Fruit fly (Drosophila melanogaster) whole organism, embryonic: ENCODE results near the gene CG33647.
A peak's percentile ranks its signal among the peaks of the same experiment; 100 is the strongest.

ENCODE experiments used
- Aef1 ChIP-seq: fragments of 200-800 bp; sonication (Bioruptor generic); IDR thresholded peaks from 3 replicates; pipeline ENCODE4 v1.3.6; 2022; ENCODE audit warnings: missing biosample characterization, missing genetic modification characterization
- Bgb ChIP-seq: fragments of 200-800 bp; sonication (Bioruptor generic); IDR thresholded peaks from 2 replicates; pipeline ENCODE4 v1.3.6; 2022; ENCODE audit warnings: missing biosample characterization, missing genetic modification characterization; ENCODE audit not compliant: partially characterized antibody
- CG10147 ChIP-seq: fragments of 200-800 bp; sonication (Bioruptor generic); optimal IDR thresholded peaks from 2 replicates; lab custom pipeline; 2019; ENCODE audit warnings: missing biosample characterization, mild to moderate bottlenecking, missing genetic modification characterization, moderate library complexity
- CG10565 ChIP-seq: fragments of 200-800 bp; sonication (Bioruptor generic); optimal IDR thresholded peaks from 3 replicates; lab custom pipeline; 2016; ENCODE audit warnings: missing biosample characterization, mild to moderate bottlenecking, missing genetic modification characterization
- CG13775 ChIP-seq: fragments of 200-800 bp; sonication (Bioruptor generic); optimal IDR thresholded peaks from 3 replicates; lab custom pipeline; 2017; ENCODE audit warnings: missing biosample characterization, mild to moderate bottlenecking, missing genetic modification characterization
- CG15479 ChIP-seq: fragments of 200-800 bp; sonication (Bioruptor generic); optimal IDR thresholded peaks from 3 replicates; lab custom pipeline; 2019; ENCODE audit warnings: missing biosample characterization, mild to moderate bottlenecking, missing genetic modification characterization, moderate library complexity
- CG15514 ChIP-seq: fragments of 200-800 bp; sonication (Bioruptor generic); optimal IDR thresholded peaks from 3 replicates; lab custom pipeline; 2017; ENCODE audit warnings: missing biosample characterization, missing genetic modification characterization, mild to moderate bottlenecking, moderate library complexity, missing genetic modification reagents
- CG1602 ChIP-seq: fragments of 200-800 bp; sonication (Bioruptor generic); optimal IDR thresholded peaks from 3 replicates; lab custom pipeline; 2016; ENCODE audit warnings: missing biosample characterization, missing genetic modification characterization
- CG17385 ChIP-seq: fragments of 200-800 bp; sonication (Bioruptor generic); optimal IDR thresholded peaks from 3 replicates; lab custom pipeline; 2018; ENCODE audit warnings: missing biosample characterization, mild to moderate bottlenecking, missing genetic modification characterization
- CG2712 ChIP-seq: fragments of 200-800 bp; optimal IDR thresholded peaks from 3 replicates; lab custom pipeline; 2019; ENCODE audit warnings: missing biosample characterization, mild to moderate bottlenecking, missing genetic modification characterization, moderate library complexity
- CG32532 ChIP-seq: fragments of 200-800 bp; sonication (Bioruptor generic); IDR thresholded peaks from 2 replicates; pipeline ENCODE4 v1.3.6; 2022; ENCODE audit warnings: missing biosample characterization, missing genetic modification characterization
- CG34422 ChIP-seq: fragments of 200-800 bp; sonication (Bioruptor generic); IDR thresholded peaks from 3 replicates; pipeline ENCODE4 v1.3.6; 2022; ENCODE audit warnings: missing biosample characterization, missing genetic modification characterization
- CG4617 ChIP-seq: fragments of 200-800 bp; sonication (Bioruptor generic); optimal IDR thresholded peaks from 3 replicates; lab custom pipeline; 2016; ENCODE audit warnings: missing biosample characterization, missing genetic modification characterization, borderline replicate concordance
- CG4854 ChIP-seq: fragments of 200-800 bp; sonication (Bioruptor generic); optimal IDR thresholded peaks from 2 replicates; lab custom pipeline; 2016; ENCODE audit warnings: missing biosample characterization, missing genetic modification characterization, inconsistent platforms
- CG7271 ChIP-seq: fragments of 200-800 bp; sonication (Bioruptor generic); optimal IDR thresholded peaks from 2 replicates; lab custom pipeline; 2018; ENCODE audit warnings: missing biosample characterization, mild to moderate bottlenecking, missing genetic modification characterization, moderate library complexity
- CG7372 ChIP-seq: fragments of 200-800 bp; sonication (Bioruptor generic); IDR thresholded peaks from 2 replicates; pipeline ENCODE4 v1.3.6; 2022; ENCODE audit warnings: missing biosample characterization, missing genetic modification characterization
- CG9932 ChIP-seq: fragments of 200-800 bp; sonication (Bioruptor generic); IDR thresholded peaks from 2 replicates; pipeline ENCODE4 v1.3.6; 2022; ENCODE audit warnings: missing biosample characterization, missing genetic modification characterization
- D19B ChIP-seq: fragments of 200-800 bp; sonication (Bioruptor generic); optimal IDR thresholded peaks from 2 replicates; lab custom pipeline; 2017; ENCODE audit warnings: missing biosample characterization, mild to moderate bottlenecking, missing genetic modification characterization
- Dbx ChIP-seq: fragments of 200-800 bp; sonication (Bioruptor generic); IDR thresholded peaks from 3 replicates; pipeline ENCODE4 v1.3.6; 2022; ENCODE audit warnings: missing biosample characterization, missing genetic modification characterization
- Drgx ChIP-seq: fragments of 200-800 bp; sonication (Bioruptor generic); IDR thresholded peaks from 2 replicates; pipeline ENCODE4 v1.3.6; 2022; ENCODE audit warnings: missing biosample characterization, missing genetic modification characterization
- ERR ChIP-seq: fragments of 200-800 bp; sonication (Bioruptor generic); optimal IDR thresholded peaks from 2 replicates; lab custom pipeline; 2016; ENCODE audit warnings: missing biosample characterization, missing genetic modification characterization
- Elba2 ChIP-seq: fragments of 200-800 bp; sonication (Bioruptor generic); optimal IDR thresholded peaks from 3 replicates; lab custom pipeline; 2016; ENCODE audit warnings: missing biosample characterization, missing genetic modification characterization
- Fer2 ChIP-seq: fragments of 200-800 bp; sonication (Bioruptor generic); optimal IDR thresholded peaks from 2 replicates; lab custom pipeline; 2018; ENCODE audit warnings: missing biosample characterization, mild to moderate bottlenecking, missing genetic modification characterization, moderate library complexity
- Hr78 ChIP-seq, 2 experiments: fragments of 200-800 bp in 1 of 2; fragments of >200 bp in 1 of 2; sonication (Bioruptor generic) in 1 of 2; optimal IDR thresholded peaks; 2 replicates each; lab custom pipeline; 2017 to 2019; ENCODE audit warnings: missing biosample characterization in 2 of 2, missing genetic modification characterization in 2 of 2, mild to moderate bottlenecking in 1 of 2, moderate library complexity in 1 of 2
- MBD-R2 ChIP-seq: fragments of 200-800 bp; sonication (Bioruptor generic); IDR thresholded peaks from 2 replicates; pipeline ENCODE4 v1.3.6; 2022; ENCODE audit warnings: missing biosample characterization, missing genetic modification characterization
- NFAT ChIP-seq: fragments of 200-800 bp; sonication (Bioruptor generic); IDR thresholded peaks from 2 replicates; pipeline ENCODE4 v1.3.6; 2022; ENCODE audit warnings: missing biosample characterization, missing genetic modification characterization
- NK7.1 ChIP-seq: fragments of 200-800 bp; sonication (Bioruptor generic); optimal IDR thresholded peaks from 3 replicates; lab custom pipeline; 2016; ENCODE audit warnings: missing biosample characterization, missing genetic modification characterization
- Ptx1 ChIP-seq: fragments of 200-800 bp; sonication (Bioruptor generic); IDR thresholded peaks from 2 replicates; pipeline ENCODE4 v1.3.6; 2022; ENCODE audit warnings: missing biosample characterization, missing genetic modification characterization
- Rfx ChIP-seq: fragments of 200-800 bp; sonication (Bioruptor generic); IDR thresholded peaks from 2 replicates; pipeline ENCODE4 v1.3.6; 2022; ENCODE audit warnings: missing biosample characterization, missing genetic modification characterization
- Stat92E ChIP-seq, 3 experiments: fragments of >200 bp in 2 of 3; fragments of 200-800 bp in 1 of 3; sonication (Bioruptor generic) in 1 of 3; optimal IDR thresholded peaks; 2 replicates each; lab custom pipeline; 2017 to 2019; ENCODE audit warnings: missing biosample characterization in 3 of 3, missing genetic modification characterization in 3 of 3, mild to moderate bottlenecking in 1 of 3, moderate library complexity in 1 of 3
- Xbp1 ChIP-seq: fragments of 200-800 bp; sonication (Bioruptor generic); optimal IDR thresholded peaks from 3 replicates; lab custom pipeline; 2016; ENCODE audit warnings: missing biosample characterization, mild to moderate bottlenecking, missing genetic modification characterization
- YL-1 ChIP-seq: fragments of 200-800 bp; sonication (Bioruptor generic); optimal IDR thresholded peaks from 3 replicates; lab custom pipeline; 2017; ENCODE audit warnings: missing biosample characterization, mild to moderate bottlenecking, missing genetic modification characterization
- ac ChIP-seq: fragments of 200-800 bp; sonication (Bioruptor generic); optimal IDR thresholded peaks from 3 replicates; lab custom pipeline; 2017; ENCODE audit warnings: missing biosample characterization, mild to moderate bottlenecking, missing genetic modification characterization
- bbx ChIP-seq: fragments of 200-800 bp; sonication (Bioruptor generic); IDR thresholded peaks from 2 replicates; pipeline ENCODE4 v1.3.6; 2022; ENCODE audit warnings: missing biosample characterization, missing genetic modification characterization; ENCODE audit not compliant: partially characterized antibody
- bowl ChIP-seq: fragments of 200-800 bp; sonication (Bioruptor generic); IDR thresholded peaks from 2 replicates; pipeline ENCODE4 v1.3.6; 2022; ENCODE audit warnings: missing biosample characterization, missing genetic modification characterization
- gem ChIP-seq: fragments of 200-800 bp; sonication (Bioruptor generic); optimal IDR thresholded peaks from 2 replicates; lab custom pipeline; 2019; ENCODE audit warnings: missing biosample characterization, mild to moderate bottlenecking, missing genetic modification characterization, moderate library complexity
- gfzf ChIP-seq: fragments of 200-800 bp; sonication (Bioruptor generic); optimal IDR thresholded peaks from 2 replicates; lab custom pipeline; 2016; ENCODE audit warnings: missing biosample characterization, mild to moderate bottlenecking, missing genetic modification characterization, moderate library complexity
- grau ChIP-seq: fragments of 200-800 bp; optimal IDR thresholded peaks from 3 replicates; lab custom pipeline; 2019; ENCODE audit warnings: missing biosample characterization, mild to moderate bottlenecking, missing genetic modification characterization, moderate library complexity
- klu ChIP-seq: fragments of 200-800 bp; sonication (Bioruptor generic); IDR thresholded peaks from 2 replicates; pipeline ENCODE4 v1.3.6; 2022; ENCODE audit warnings: missing biosample characterization, missing genetic modification characterization
- mld ChIP-seq: fragments of 200-800 bp; sonication (Bioruptor generic); IDR thresholded peaks from 3 replicates; pipeline ENCODE4 v1.3.6; 2022; ENCODE audit warnings: missing biosample characterization, missing genetic modification characterization; ENCODE audit not compliant: partially characterized antibody
- pita ChIP-seq: fragments of 200-800 bp; sonication (Bioruptor generic); optimal IDR thresholded peaks from 2 replicates; lab custom pipeline; 2017; ENCODE audit warnings: missing biosample characterization, mild to moderate bottlenecking, missing genetic modification characterization
- pros ChIP-seq: fragments of 200-800 bp; sonication (Bioruptor generic); optimal IDR thresholded peaks from 3 replicates; lab custom pipeline; 2019; ENCODE audit warnings: missing biosample characterization, mild to moderate bottlenecking, missing genetic modification characterization, moderate library complexity
- row ChIP-seq: fragments of 200-800 bp; sonication (Bioruptor generic); IDR thresholded peaks from 3 replicates; pipeline ENCODE4 v1.3.6; 2022; ENCODE audit warnings: missing biosample characterization, missing genetic modification characterization
- schlank ChIP-seq: fragments of 200-800 bp; sonication (Bioruptor generic); optimal IDR thresholded peaks from 2 replicates; lab custom pipeline; 2018; ENCODE audit warnings: missing biosample characterization, mild to moderate bottlenecking, missing genetic modification characterization
- slbo ChIP-seq: fragments of 200-800 bp; sonication (Bioruptor generic); IDR thresholded peaks from 2 replicates; pipeline ENCODE4 v1.3.6; 2022; ENCODE audit warnings: missing biosample characterization, missing genetic modification characterization
- sna ChIP-seq: fragments of 200-800 bp; sonication (Bioruptor generic); IDR thresholded peaks from 2 replicates; pipeline ENCODE4 v1.3.6; 2022; ENCODE audit warnings: missing biosample characterization, missing genetic modification characterization; ENCODE audit not compliant: partially characterized antibody
- ssp ChIP-seq: fragments of 200-800 bp; sonication (Bioruptor generic); IDR thresholded peaks from 2 replicates; pipeline ENCODE4 v1.3.6; 2022; ENCODE audit warnings: missing biosample characterization, missing genetic modification characterization
- stwl ChIP-seq: fragments of 200-800 bp; sonication (Bioruptor generic); optimal IDR thresholded peaks from 3 replicates; lab custom pipeline; 2018; ENCODE audit warnings: missing biosample characterization, mild to moderate bottlenecking, missing genetic modification characterization, moderate library complexity
- zfh2 ChIP-seq: fragments of 200-800 bp; sonication (Bioruptor generic); optimal IDR thresholded peaks from 2 replicates; lab custom pipeline; 2016; ENCODE audit warnings: missing biosample characterization, missing genetic modification characterization

CG33647 gene

dm6 chr3L:19260278-19260803 lies 24.2 kb downstream of the CG33647 start, which contains the start of gene nes (continued):
- TF ChIP-seq CG34422 (GFP tag; lab: Robert Waterston, UW) (peak; percentile 8; the same call in 1 of the 3 replicates), Aef1 (GFP tag; lab: Robert Waterston, UW) (0 out of 3 replicates have a peak, but pooled peaks have one; percentile 9), schlank (tag; lab: Kevin White, UChicago) (no peak), Bgb (GFP tag; lab: Robert Waterston, UW) (peak; percentile 52; the same call in 1 of the 2 replicates), stwl (tag; lab: Kevin White, UChicago) (peak; percentile 79), Xbp1 (GFP tag; lab: Kevin White, UChicago) (peak; percentile 38), Drgx (no peak), CG7372 (no peak), Hr78 (GFP tag; optimal IDR thresholded peaks at IDR 0.05; lab: Kevin White, UChicago) (peak in 1 of 2 experiments; percentile 80), CG10565 (GFP tag; lab: Kevin White, UChicago) (no peak), ERR (no peak), CG15514 (GFP tag; lab: Kevin White, UChicago) (peak; percentile 2), zfh2 (GFP tag; lab: Kevin White, UChicago) (peak; percentile 28), CG1602 (GFP tag; lab: Kevin White, UChicago) (peak; percentile 10), CG7271 (tag; lab: Kevin White, UChicago) (no peak), ssp (GFP tag; lab: Robert Waterston, UW) (0 out of 2 replicates have a peak, but pooled peaks have one; percentile 41), ac (no peak), CG4617 (peak; percentile 62), CG32532 (GFP tag; lab: Robert Waterston, UW) (peak; percentile 49; the same call in 1 of the 2 replicates), Stat92E (GFP tag; optimal IDR thresholded peaks at IDR 0.05; lab: Kevin White, UChicago) (no peak), CG17385 (GFP tag; lab: Kevin White, UChicago) (peak; percentile 87), sna (peak; percentile 48; the same call in 1 of the 2 replicates)

- TF ChIP-seq Ptx1 (0 out of 2 replicates have a peak, but pooled peaks have one; percentile 7), slbo (peak; percentile 58), klu (GFP tag; lab: Robert Waterston, UW) (no peak), bowl (GFP tag; lab: Robert Waterston, UW) (no peak), grau (peak; percentile 7), Fer2 (tag; lab: Kevin White, UChicago) (no peak), NFAT (GFP tag; lab: Robert Waterston, UW) (peak; percentile 14; the same call in 1 of the 2 replicates), CG10147 (GFP tag; lab: Kevin White, UChicago) (peak; percentile 0), CG13775 (GFP tag; lab: Kevin White, UChicago) (peak; percentile 25), CG32532 (GFP tag; lab: Robert Waterston, UW) (peak; percentile 55; the same call in 1 of the 2 replicates), gem (tag; lab: Kevin White, UChicago) (peak; percentile 20), row (peak; percentile 70), CG9932 (GFP tag; lab: Robert Waterston, UW) (peak; percentile 50), Elba2 (peak; percentile 25), D19B (GFP tag; lab: Kevin White, UChicago) (no peak), bbx (GFP tag; lab: Robert Waterston, UW) (0 out of 2 replicates have a peak, but pooled peaks have one; percentile 21), CG4854 (GFP tag; lab: Kevin White, UChicago) (no peak), mld (GFP tag; lab: Robert Waterston, UW) (no peak), gfzf (GFP tag; lab: Kevin White, UChicago) (peak; percentile 64), YL-1 (peak; percentile 21), Rfx (GFP tag; lab: Robert Waterston, UW) (peak; percentile 58), NK7.1 (no peak), CG15479 (GFP tag; lab: Kevin White, UChicago) (no peak), pita (GFP tag; lab: Kevin White, UChicago) (no peak), Dbx (GFP tag; lab: Robert Waterston, UW) (no peak), MBD-R2 (GFP tag; lab: Robert Waterston, UW) (peak; percentile 55), pros (GFP tag; lab: Kevin White, UChicago) (no peak), CG2712 (peak; percentile 34)
Measured at dm6 chr3L:19261213-19261612, 25.1 kb downstream of the CG33647 start, which contains the start of gene Bet1. TSS of gene Bet1 (plus strand) at chr3L:19261394.
